Fruit fly (Drosophila melanogaster): Measurements from ENCODE around the gene BoYb.

The BoYb gene

dm6 chr3L:22871030-22871844 lies 30.5 kb upstream of the BoYb start (continued):
- TF ChIP-seq CG8944 (GFP tag; optimal IDR thresholded peaks at IDR 0.05), result no peak
- TF ChIP-seq HLH3B (GFP tag; IDR thresholded peaks at IDR 0.05), result 0 out of 2 replicates have a peak, but pooled peaks have one; percentile 28
- no peak for TF ChIP-seq Rx (GFP tag; IDR thresholded peaks at IDR 0.05)
- peak; percentile 24 for TF ChIP-seq Hsf (GFP tag; optimal IDR thresholded peaks at IDR 0.05)
- no peak for TF ChIP-seq CG10321 (GFP tag; IDR thresholded peaks at IDR 0.05)
- no peak for TF ChIP-seq ro (GFP tag; IDR thresholded peaks at IDR 0.05)
- TF ChIP-seq gce (GFP tag; IDR thresholded peaks at IDR 0.05), result no peak
- TF ChIP-seq CG2116 (GFP tag; optimal IDR thresholded peaks at IDR 0.05), result no peak
- TF ChIP-seq gem (tag; optimal IDR thresholded peaks at IDR 0.05), result no peak
- no peak for TF ChIP-seq eve (GFP tag; optimal IDR thresholded peaks at IDR 0.05)
- TF ChIP-seq Deaf1 (tag; optimal IDR thresholded peaks at IDR 0.05), result no peak
- no peak for TF ChIP-seq CG18476 (GFP tag; optimal IDR thresholded peaks at IDR 0.05)
- TF ChIP-seq vfl (GFP tag; optimal IDR thresholded peaks at IDR 0.05), result no peak
- TF ChIP-seq Sox100B (GFP tag; optimal IDR thresholded peaks at IDR 0.05), result no peak
- no peak for TF ChIP-seq CG31441 (GFP tag; IDR thresholded peaks at IDR 0.05)
- TF ChIP-seq fd102C (GFP tag; optimal IDR thresholded peaks at IDR 0.05), result no peak
- TF ChIP-seq CG17359 (tag; optimal IDR thresholded peaks at IDR 0.05), result no peak
- TF ChIP-seq fd64A (GFP tag; optimal IDR thresholded peaks at IDR 0.05), result no peak
- TF ChIP-seq hb (GFP tag; IDR thresholded peaks at IDR 0.05; ENCODE audit: partially characterized antibody), result peak; percentile 17; the same call in 1 of the 3 replicates
- no peak for TF ChIP-seq CG12236 (GFP tag; optimal IDR thresholded peaks at IDR 0.05)
- TF ChIP-seq ase (GFP tag; IDR thresholded peaks at IDR 0.05), result 0 out of 3 replicates have a peak, but pooled peaks have one; percentile 15
- TF ChIP-seq cas (GFP tag; IDR thresholded peaks at IDR 0.05), result no peak
- no peak for TF ChIP-seq B-H2 (GFP tag; optimal IDR thresholded peaks at IDR 0.05)
- peak; percentile 45; the same call in 1 of the 3 replicates for TF ChIP-seq CG14860 (GFP tag; IDR thresholded peaks at IDR 0.05; ENCODE audit: partially characterized antibody)
- no peak for TF ChIP-seq Lpt (GFP tag; optimal IDR thresholded peaks at IDR 0.05)

dm6 chr3L:22871845-22872361 lies 29.8 kb upstream of the BoYb start, which contains the start of the genes CG11109 and Arf1:
Gene CG11109, plus strand, starts transcription at chr3L:22872200.
Gene Arf1, minus strand, starts transcription at chr3L:22872231.
- TF ChIP-seq CG7963 (GFP tag; IDR thresholded peaks at IDR 0.05; ENCODE audit: partially characterized antibody) (peak; percentile 72), Trl (optimal IDR thresholded peaks at IDR 0.05) (no peak), Trl (GFP tag; optimal IDR thresholded peaks at IDR 0.05) (no peak), Six4 (GFP tag; optimal IDR thresholded peaks at IDR 0.05) (no peak), sc (optimal IDR thresholded peaks at IDR 0.05) (no peak), sc (GFP tag; optimal IDR thresholded peaks at IDR 0.05) (no peak), CG14860 (GFP tag; IDR thresholded peaks at IDR 0.05; ENCODE audit: partially characterized antibody) (peak; percentile 60), CG1603 (tag; optimal IDR thresholded peaks at IDR 0.05) (peak; percentile 75), gt (GFP tag; IDR thresholded peaks at IDR 0.05) (no peak), hb (GFP tag; IDR thresholded peaks at IDR 0.05; ENCODE audit: partially characterized antibody) (peak; percentile 7; the same call in 1 of the 3 replicates), CG15514 (GFP tag; optimal IDR thresholded peaks at IDR 0.05) (peak; percentile 90), Mrtf (GFP tag; IDR thresholded peaks at IDR 0.05) (no peak), nerfin-2 (GFP tag; IDR thresholded peaks at IDR 0.05; ENCODE audit: partially characterized antibody) (peak; percentile 56; the same call in 1 of the 2 replicates), CG8388 (GFP tag; optimal IDR thresholded peaks at IDR 0.05) (no peak), Bteb2 (GFP tag; optimal IDR thresholded peaks at IDR 0.05) (no peak), H15 (GFP tag; IDR thresholded peaks at IDR 0.05) (no peak), sd (tag; optimal IDR thresholded peaks at IDR 0.05) (no peak), CG2116 (GFP tag; optimal IDR thresholded peaks at IDR 0.05) (peak; percentile 76), Dp (GFP tag; optimal IDR thresholded peaks at IDR 0.05) (peak; percentile 48), slbo (GFP tag; IDR thresholded peaks at IDR 0.05) (peak; percentile 38; the same call in 1 of the 2 replicates), CG11560 (tag; IDR thresholded peaks at IDR 0.05) (peak; percentile 92), tna (GFP tag; IDR thresholded peaks at IDR 0.05; ENCODE audit: partially characterized antibody) (peak; percentile 44), esg (GFP tag; conservative IDR thresholded peaks at IDR 0.05) (no peak), HLH4C (GFP tag; IDR thresholded peaks at IDR 0.05; ENCODE audit: partially characterized antibody) (peak; percentile 59; the same call in 2 of the 3 replicates), Fer1 (GFP tag; optimal IDR thresholded peaks at IDR 0.05) (peak; percentile 11), zen2 (GFP tag; IDR thresholded peaks at IDR 0.05; ENCODE audit: partially characterized antibody) (peak; percentile 61), CG16813 (GFP tag; IDR thresholded peaks at IDR 0.05; ENCODE audit: partially characterized antibody) (peak; percentile 49)

Measured in whole organism, embryonic.